Worm (Caenorhabditis elegans) whole organism, L2 larva: ENCODE measurements around the gene nhx-9.

Source experiments
- C34F6.9 ChIP-seq: fragments of 150-350 bp; optimal IDR thresholded peaks from 2 replicates; lab custom pipeline; 2014; ENCODE audit warnings: missing biosample characterization, missing genetic modification characterization
- F13H6.1 ChIP-seq: sonication (generic microtip); optimal IDR thresholded peaks from 2 replicates; lab custom pipeline; 2016; ENCODE audit warnings: missing genetic modification characterization, missing compliant biosample characterization
- R02D3.7 ChIP-seq: fragments of 150-350 bp; optimal IDR thresholded peaks from 2 replicates; lab custom pipeline; 2014; ENCODE audit warnings: missing biosample characterization, missing genetic modification characterization
- Y55F3AM.14 ChIP-seq: fragments of 200-800 bp; sonication (Bioruptor generic); optimal IDR thresholded peaks from 2 replicates; lab custom pipeline; 2018; ENCODE audit warnings: mild to moderate bottlenecking, missing genetic modification characterization, missing compliant biosample characterization
- ZK546.5 ChIP-seq: sonication (generic microtip); optimal IDR thresholded peaks from 2 replicates; lab custom pipeline; 2017; ENCODE audit warnings: missing biosample characterization, missing genetic modification characterization
- alr-1 ChIP-seq: fragments of 150-350 bp; optimal IDR thresholded peaks from 2 replicates; lab custom pipeline; 2014; ENCODE audit warnings: missing biosample characterization, missing genetic modification characterization
- aly-2 ChIP-seq: fragments of 150-350 bp; optimal IDR thresholded peaks from 2 replicates; lab custom pipeline; 2014; ENCODE audit warnings: missing biosample characterization, missing genetic modification characterization
- ama-1 ChIP-seq: fragments of 150-350 bp; optimal IDR thresholded peaks from 2 replicates; lab custom pipeline; 2018; ENCODE audit warnings: inconsistent platforms
- blmp-1 ChIP-seq: sonication (generic microtip); optimal IDR thresholded peaks from 2 replicates; lab custom pipeline; 2017; ENCODE audit warnings: missing genetic modification characterization, mild to moderate bottlenecking, missing compliant biosample characterization, antibody characterized with exemption, moderate library complexity; ENCODE audit not compliant: insufficient read depth
- ceh-82 ChIP-seq: fragments of 150-350 bp; optimal IDR thresholded peaks from 2 replicates; lab custom pipeline; 2014; ENCODE audit warnings: missing biosample characterization, missing genetic modification characterization
- crh-2 ChIP-seq: sonication (generic microtip); optimal IDR thresholded peaks from 2 replicates; lab custom pipeline; 2017; ENCODE audit warnings: missing biosample characterization, missing genetic modification characterization
- dmd-4 ChIP-seq: sonication (generic microtip); optimal IDR thresholded peaks from 2 replicates; lab custom pipeline; 2017; ENCODE audit warnings: missing biosample characterization, missing genetic modification characterization
- elt-1 ChIP-seq: fragments of 150-350 bp; optimal IDR thresholded peaks from 2 replicates; lab custom pipeline; 2014; ENCODE audit warnings: missing biosample characterization, missing genetic modification characterization
- elt-3 ChIP-seq: sonication (generic microtip); optimal IDR thresholded peaks from 2 replicates; lab custom pipeline; 2017; ENCODE audit warnings: missing biosample characterization, missing genetic modification characterization
- fos-1 ChIP-seq: fragments of 150-350 bp; optimal IDR thresholded peaks from 2 replicates; lab custom pipeline; 2014; ENCODE audit warnings: missing biosample characterization, missing genetic modification characterization
- gmeb-1 ChIP-seq: fragments of 150-350 bp; optimal IDR thresholded peaks from 2 replicates; lab custom pipeline; 2014; ENCODE audit warnings: missing biosample characterization, missing genetic modification characterization
- lin-13 ChIP-seq: fragments of 150-350 bp; optimal IDR thresholded peaks from 2 replicates; lab custom pipeline; 2014; ENCODE audit warnings: missing biosample characterization, missing genetic modification reagents, missing genetic modification characterization
- lin-39 ChIP-seq: fragments of 150-350 bp; optimal IDR thresholded peaks from 2 replicates; lab custom pipeline; 2014; ENCODE audit warnings: missing biosample characterization, missing genetic modification reagents, missing genetic modification characterization
- lsy-2 ChIP-seq, 2 experiments: fragments of 150-350 bp in 1 of 2; sonication (generic microtip) in 1 of 2; optimal IDR thresholded peaks; 2 replicates each; lab custom pipeline; 2014 to 2017; ENCODE audit warnings: missing biosample characterization in 2 of 2, missing genetic modification characterization in 2 of 2
- mab-5 ChIP-seq: fragments of 150-350 bp; optimal IDR thresholded peaks from 2 replicates; lab custom pipeline; 2014; ENCODE audit warnings: missing biosample characterization, missing genetic modification characterization
- mbf-1 ChIP-seq: sonication (generic microtip); optimal IDR thresholded peaks from 2 replicates; lab custom pipeline; 2017; ENCODE audit warnings: missing biosample characterization, missing genetic modification characterization
- mdl-1 ChIP-seq, 2 experiments: fragments of 150-350 bp in 1 of 2; sonication (generic microtip) in 1 of 2; optimal IDR thresholded peaks; 2 replicates each; lab custom pipeline; 2017; ENCODE audit warnings: missing biosample characterization in 2 of 2, missing genetic modification characterization in 2 of 2
- nhr-10 ChIP-seq: sonication (generic microtip); optimal IDR thresholded peaks from 2 replicates; lab custom pipeline; 2017; ENCODE audit warnings: missing biosample characterization, missing genetic modification characterization
- nhr-11 ChIP-seq: fragments of 150-350 bp; optimal IDR thresholded peaks from 2 replicates; lab custom pipeline; 2014; ENCODE audit warnings: missing biosample characterization, missing genetic modification characterization
- nhr-12 ChIP-seq: fragments of 150-350 bp; optimal IDR thresholded peaks from 2 replicates; lab custom pipeline; 2014; ENCODE audit warnings: missing biosample characterization, missing genetic modification characterization
- nhr-129 ChIP-seq: fragments of 150-350 bp; optimal IDR thresholded peaks from 2 replicates; lab custom pipeline; 2014; ENCODE audit warnings: missing biosample characterization, missing genetic modification characterization
- nhr-21 ChIP-seq: fragments of 150-350 bp; optimal IDR thresholded peaks from 2 replicates; lab custom pipeline; 2014; ENCODE audit warnings: missing biosample characterization, missing genetic modification characterization
- nhr-23 ChIP-seq: fragments of 150-350 bp; optimal IDR thresholded peaks from 2 replicates; lab custom pipeline; 2014; ENCODE audit warnings: missing biosample characterization, missing genetic modification reagents, missing genetic modification characterization
- nhr-237 ChIP-seq: fragments of 150-350 bp; optimal IDR thresholded peaks from 2 replicates; lab custom pipeline; 2014; ENCODE audit warnings: missing biosample characterization, missing genetic modification characterization
- nhr-77 ChIP-seq: fragments of 150-350 bp; optimal IDR thresholded peaks from 2 replicates; lab custom pipeline; 2014; ENCODE audit warnings: missing biosample characterization, missing genetic modification characterization
- peb-1 ChIP-seq: fragments of 150-350 bp; optimal IDR thresholded peaks from 2 replicates; lab custom pipeline; 2014; ENCODE audit warnings: missing biosample characterization, missing genetic modification characterization
- skn-1 ChIP-seq: sonication (generic microtip); optimal IDR thresholded peaks from 2 replicates; lab custom pipeline; 2017; ENCODE audit warnings: missing biosample characterization, missing genetic modification characterization
- sma-3 ChIP-seq: sonication (generic microtip); optimal IDR thresholded peaks from 2 replicates; lab custom pipeline; 2016; ENCODE audit warnings: missing genetic modification reagents, missing genetic modification characterization, missing compliant biosample characterization
- sma-9 ChIP-seq, 2 experiments: fragments of 150-350 bp in 1 of 2; sonication (generic microtip) in 1 of 2; optimal IDR thresholded peaks; 2 replicates each; lab custom pipeline; 2014 to 2016; ENCODE audit warnings: missing genetic modification characterization in 2 of 2, mild to moderate bottlenecking in 1 of 2, missing biosample characterization in 1 of 2, missing compliant biosample characterization in 1 of 2, missing genetic modification reagents in 1 of 2, moderate library complexity in 1 of 2
- snpc-4 ChIP-seq: fragments of 150-350 bp; optimal IDR thresholded peaks from 2 replicates; lab custom pipeline; 2014; ENCODE audit warnings: missing biosample characterization, missing genetic modification characterization
- unc-39 ChIP-seq: fragments of 150-350 bp; optimal IDR thresholded peaks from 2 replicates; lab custom pipeline; 2014; ENCODE audit warnings: missing biosample characterization, missing genetic modification characterization
- unc-55 ChIP-seq: fragments of 150-350 bp; sonication (generic microtip); optimal IDR thresholded peaks from 3 replicates; lab custom pipeline; 2014; ENCODE audit warnings: missing biosample characterization, missing genetic modification reagents, missing genetic modification characterization
- ztf-1 ChIP-seq: fragments of 200-800 bp; sonication (Bioruptor generic); conservative IDR thresholded peaks from 2 replicates; pipeline ENCODE4 v1.3.6; 2022; ENCODE audit warnings: missing genetic modification characterization, missing compliant biosample characterization
- ztf-11 ChIP-seq: sonication (generic microtip); optimal IDR thresholded peaks from 2 replicates; lab custom pipeline; 2017; ENCODE audit warnings: missing biosample characterization, missing genetic modification characterization
- ztf-4 ChIP-seq: fragments of 150-350 bp; optimal IDR thresholded peaks from 2 replicates; lab custom pipeline; 2014; ENCODE audit warnings: missing biosample characterization, missing genetic modification characterization

nhx-9 gene

ce11 chrIV:11938554-11938953 lies 7.9 kb downstream of the nhx-9 start:
- TF ChIP-seq Y55F3AM.14 (no peak), sma-9 (GFP tag; optimal IDR thresholded peaks at IDR 0.05; lab: Kevin White, UChicago) (peak; percentile 68), sma-9 (tag; optimal IDR thresholded peaks at IDR 0.05; lab: Kevin White, UChicago) (no peak), nhr-237 (tag; lab: Kevin White, UChicago) (no peak), mbf-1 (no peak)

- no peak for TF ChIP-seq F13H6.1 (tag; lab: Kevin White, UChicago)
- no peak for TF ChIP-seq crh-2 (tag; lab: Kevin White, UChicago)
- no peak for TF ChIP-seq dmd-4 (tag; lab: Kevin White, UChicago)
Observed at ce11 chrIV:11942313-11942712, 11.6 kb downstream of the nhx-9 start, which contains the start of gene ZK829.1. TSS of gene ZK829.1 (minus strand) at chrIV:11942413.

- no peak for TF ChIP-seq ama-1 (lab: Kevin White, UChicago)
- TF ChIP-seq elt-1 (tag; lab: Kevin White, UChicago), result no peak
- no peak for TF ChIP-seq blmp-1 (tag; lab: Kevin White, UChicago)
Observed at ce11 chrIV:11945621-11946020, 14.9 kb downstream of the nhx-9 start, which contains the start of gene ZK829.3. TSS of gene ZK829.3 (minus strand) at chrIV:11945721.

- TF ChIP-seq ceh-82 (tag; lab: Kevin White, UChicago), result no peak
- no peak for TF ChIP-seq mab-5 (tag; lab: Kevin White, UChicago)
- no peak for TF ChIP-seq mbf-1
- TF ChIP-seq skn-1 (tag; lab: Kevin White, UChicago), result no peak
- no peak for TF ChIP-seq crh-2 (tag; lab: Kevin White, UChicago)
Observed at ce11 chrIV:11949717-11950116, 19.0 kb downstream of the nhx-9 start, which contains the start of gene hdl-1. TSS of gene hdl-1 (minus strand) at chrIV:11949817.

- no peak for TF ChIP-seq blmp-1 (tag; lab: Kevin White, UChicago)
- TF ChIP-seq nhr-237 (tag; lab: Kevin White, UChicago), result no peak
Observed at ce11 chrIV:11950270-11950669, 19.6 kb downstream of the nhx-9 start, which contains the start of gene tbx-36. TSS of gene tbx-36 (plus strand) at chrIV:11950570.

ce11 chrIV:11952612-11953299 lies 22.1 kb downstream of the nhx-9 start, which contains the start of gene gdh-1:
TSS of gene gdh-1 (plus strand) at chrIV:11953249.
- TF ChIP-seq R02D3.7 (tag; lab: Kevin White, UChicago) (no peak), ZK546.5 (tag; lab: Kevin White, UChicago) (no peak), nhr-12 (tag; lab: Kevin White, UChicago) (no peak), nhr-237 (tag; lab: Kevin White, UChicago) (no peak), nhr-129 (tag; lab: Kevin White, UChicago) (peak; percentile 75), crh-2 (tag; lab: Kevin White, UChicago) (peak; percentile 59), fos-1 (tag; lab: Kevin White, UChicago) (peak; percentile 50), sma-3 (peak; percentile 24), elt-3 (tag; lab: Kevin White, UChicago) (no peak), nhr-77 (tag; lab: Kevin White, UChicago) (no peak), nhr-10 (no peak), blmp-1 (tag; lab: Kevin White, UChicago) (peak; percentile 44), nhr-11 (tag; lab: Kevin White, UChicago) (no peak), gmeb-1 (tag; lab: Kevin White, UChicago) (peak; percentile 33), unc-39 (tag; lab: Kevin White, UChicago) (no peak), mdl-1 (tag; optimal IDR thresholded peaks at IDR 0.05; lab: Kevin White, UChicago) (peak in 1 of 2 experiments; percentile 5), C34F6.9 (tag; lab: Kevin White, UChicago) (peak; percentile 52), lsy-2 (tag; optimal IDR thresholded peaks at IDR 0.05; lab: Kevin White, UChicago) (peak; percentile 16), dmd-4 (tag; lab: Kevin White, UChicago) (no peak), ztf-1 (GFP tag; lab: Robert Waterston, UW) (no peak), lin-39 (tag; lab: Kevin White, UChicago) (no peak), Y55F3AM.14 (no peak), ztf-11 (tag; lab: Kevin White, UChicago) (no peak), unc-55 (GFP tag; lab: Kevin White, UChicago) (peak; percentile 35), nhr-21 (tag; lab: Kevin White, UChicago) (no peak), ama-1 (lab: Kevin White, UChicago) (peak; percentile 56), alr-1 (tag; lab: Kevin White, UChicago) (no peak), mbf-1 (no peak), nhr-23 (tag; lab: Kevin White, UChicago) (no peak), sma-9 (GFP tag; optimal IDR thresholded peaks at IDR 0.05; lab: Kevin White, UChicago) (peak; percentile 47), sma-9 (tag; optimal IDR thresholded peaks at IDR 0.05; lab: Kevin White, UChicago) (no peak), aly-2 (tag; lab: Kevin White, UChicago) (no peak), peb-1 (no peak), lin-13 (peak; percentile 59), ztf-4 (tag; lab: Kevin White, UChicago) (no peak), snpc-4 (tag; lab: Kevin White, UChicago) (no peak), F13H6.1 (tag; lab: Kevin White, UChicago) (peak; percentile 48), skn-1 (tag; lab: Kevin White, UChicago) (no peak)
